Worm (Caenorhabditis elegans) whole organism, L3 larva: ENCODE results near the gene cfim-2.

ENCODE experiments used
- jun-1 ChIP-seq: fragments of 150-350 bp; optimal IDR thresholded peaks from 2 replicates; lab custom pipeline; 2014; ENCODE audit warnings: missing biosample characterization, missing genetic modification reagents, missing genetic modification characterization
- nhr-237 ChIP-seq: fragments of 150-350 bp; optimal IDR thresholded peaks from 2 replicates; lab custom pipeline; 2014; ENCODE audit warnings: missing biosample characterization, missing genetic modification characterization

DNA sequence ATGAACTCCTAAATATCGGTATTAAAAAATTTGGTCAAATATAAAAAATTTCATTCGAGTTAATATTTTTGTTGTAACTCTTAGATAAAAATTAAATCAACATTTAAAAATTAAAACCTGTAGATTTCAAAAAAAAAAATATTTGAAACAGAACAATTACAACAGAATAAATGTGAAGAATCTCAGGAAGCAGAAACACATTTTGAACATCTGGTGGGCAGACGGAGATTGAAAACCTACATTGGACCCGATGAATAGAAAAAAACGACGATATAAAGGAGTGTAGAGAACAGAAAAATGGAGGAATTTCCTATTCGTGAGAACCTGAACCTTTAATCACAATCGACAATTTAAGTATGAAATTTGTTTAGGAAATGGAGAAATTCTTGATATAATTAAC lies 2.0 kb upstream of the cfim-2 start:
- TF ChIP-seq nhr-237: no peak
- TF ChIP-seq jun-1: no peak
